Worm (Caenorhabditis elegans) whole organism, young adult: ENCODE data around the gene ZK381.62.

Experiments
- C17E4.6 ChIP-seq: fragments of 200-800 bp; sonication (Bioruptor generic); IDR thresholded peaks from 2 replicates; pipeline ENCODE4 v1.3.6; 2022; ENCODE audit warnings: missing genetic modification reagents, missing genetic modification characterization, missing compliant biosample characterization
- F33H1.4 ChIP-seq: fragments of 200-800 bp; sonication (Bioruptor generic); IDR thresholded peaks from 2 replicates; pipeline ENCODE4 v1.3.6; 2022; ENCODE audit warnings: missing genetic modification reagents, missing genetic modification characterization, missing compliant biosample characterization
- F49E8.2 ChIP-seq: sonication (generic microtip); optimal IDR thresholded peaks from 3 replicates; lab custom pipeline; 2017; ENCODE audit warnings: missing genetic modification characterization, mild to moderate bottlenecking, missing compliant biosample characterization, antibody characterized with exemption, moderate library complexity; ENCODE audit not compliant: insufficient read depth
- F52B5.7 ChIP-seq: sonication (generic microtip); optimal IDR thresholded peaks from 2 replicates; lab custom pipeline; 2016; ENCODE audit warnings: mild to moderate bottlenecking, missing genetic modification characterization, missing compliant biosample characterization
- F55B11.4 ChIP-seq: sonication (generic microtip); optimal IDR thresholded peaks from 2 replicates; lab custom pipeline; 2016; ENCODE audit warnings: missing compliant biosample characterization, missing genetic modification characterization, borderline replicate concordance; ENCODE audit not compliant: insufficient read depth
- F57A8.1 ChIP-seq: fragments of 200-800 bp; sonication (Bioruptor generic); optimal IDR thresholded peaks from 2 replicates; lab custom pipeline; 2018; ENCODE audit warnings: mild to moderate bottlenecking, missing genetic modification characterization, moderate library complexity, missing compliant biosample characterization
- Y53F4B.3 ChIP-seq: fragments of 200-800 bp; sonication (Bioruptor generic); IDR thresholded peaks from 2 replicates; pipeline ENCODE4 v1.3.6; 2022; ENCODE audit warnings: missing genetic modification reagents, missing genetic modification characterization, missing compliant biosample characterization
- Y53G8AR.9 ChIP-seq: fragments of 200-800 bp; sonication (Bioruptor generic); conservative IDR thresholded peaks from 2 replicates; pipeline ENCODE4 v1.3.6; 2022; ENCODE audit warnings: missing genetic modification reagents, missing genetic modification characterization, missing compliant biosample characterization
- ZK185.1 ChIP-seq: sonication (generic microtip); optimal IDR thresholded peaks from 2 replicates; lab custom pipeline; 2016; ENCODE audit warnings: mild to moderate bottlenecking, missing genetic modification characterization, missing compliant biosample characterization; ENCODE audit not compliant: poor library complexity, severe bottlenecking
- aptf-3 ChIP-seq: fragments of 200-800 bp; sonication (Bioruptor generic); IDR thresholded peaks from 2 replicates; pipeline ENCODE4 v1.3.6; 2022; ENCODE audit warnings: missing genetic modification characterization, missing compliant biosample characterization
- attf-6 ChIP-seq: fragments of 200-800 bp; sonication (Bioruptor generic); IDR thresholded peaks from 2 replicates; pipeline ENCODE4 v1.3.6; 2022; ENCODE audit warnings: missing genetic modification reagents, missing genetic modification characterization, missing compliant biosample characterization
- bed-1 ChIP-seq: fragments of 200-800 bp; sonication (Bioruptor generic); IDR thresholded peaks from 2 replicates; pipeline ENCODE4 v1.3.6; 2022; ENCODE audit warnings: missing genetic modification reagents, missing genetic modification characterization, missing compliant biosample characterization
- bed-2 ChIP-seq: fragments of 200-800 bp; sonication (Bioruptor generic); IDR thresholded peaks from 2 replicates; pipeline ENCODE4 v1.3.6; 2022; ENCODE audit warnings: missing genetic modification reagents, missing genetic modification characterization, missing compliant biosample characterization
- ccch-3 ChIP-seq: fragments of 200-800 bp; sonication (Bioruptor generic); optimal IDR thresholded peaks from 2 replicates; lab custom pipeline; 2018; ENCODE audit warnings: mild to moderate bottlenecking, missing genetic modification characterization, missing compliant biosample characterization
- ceh-27 ChIP-seq: fragments of 200-800 bp; sonication (Bioruptor generic); optimal IDR thresholded peaks from 2 replicates; lab custom pipeline; 2018; ENCODE audit warnings: mild to moderate bottlenecking, missing genetic modification characterization, moderate library complexity, missing compliant biosample characterization
- ceh-91 ChIP-seq: fragments of 200-800 bp; sonication (Bioruptor generic); IDR thresholded peaks from 2 replicates; pipeline ENCODE4 v1.3.6; 2022; ENCODE audit warnings: missing genetic modification reagents, missing genetic modification characterization, missing compliant biosample characterization
- dpl-1 ChIP-seq: fragments of 150-350 bp; optimal IDR thresholded peaks from 2 replicates; lab custom pipeline; 2014; ENCODE audit warnings: missing biosample characterization, missing genetic modification reagents, missing genetic modification characterization
- efl-1 ChIP-seq: fragments of 150-350 bp; optimal IDR thresholded peaks from 2 replicates; lab custom pipeline; 2014; ENCODE audit warnings: missing biosample characterization, missing genetic modification reagents, missing genetic modification characterization
- egl-18 ChIP-seq: fragments of 200-800 bp; sonication (Bioruptor generic); IDR thresholded peaks from 2 replicates; pipeline ENCODE4 v1.3.6; 2022; ENCODE audit warnings: missing genetic modification reagents, missing genetic modification characterization, missing compliant biosample characterization
- egl-44 ChIP-seq: fragments of 200-800 bp; sonication (Bioruptor generic); IDR thresholded peaks from 2 replicates; pipeline ENCODE4 v1.3.6; 2022; ENCODE audit warnings: missing genetic modification reagents, missing genetic modification characterization, missing compliant biosample characterization
- him-1 ChIP-seq: sonication (generic microtip); optimal IDR thresholded peaks from 2 replicates; lab custom pipeline; 2016; ENCODE audit warnings: missing genotype, missing genetic modification reagents, missing genetic modification characterization, missing compliant biosample characterization
- hlh-12 ChIP-seq: sonication (generic microtip); optimal IDR thresholded peaks from 2 replicates; lab custom pipeline; 2016; ENCODE audit warnings: missing genetic modification characterization, missing compliant biosample characterization
- hsf-1 ChIP-seq: fragments of 200-800 bp; sonication (Bioruptor generic); IDR thresholded peaks from 2 replicates; pipeline ENCODE4 v1.3.6; 2022; ENCODE audit warnings: missing genetic modification reagents, missing genetic modification characterization, missing compliant biosample characterization
- lsl-1 ChIP-seq: fragments of 200-800 bp; sonication (Bioruptor generic); optimal IDR thresholded peaks from 2 replicates; lab custom pipeline; 2018; ENCODE audit warnings: mild to moderate bottlenecking, missing genetic modification characterization, moderate library complexity, missing compliant biosample characterization
- madf-6 ChIP-seq: fragments of 200-800 bp; sonication (Bioruptor generic); IDR thresholded peaks from 2 replicates; pipeline ENCODE4 v1.3.6; 2022; ENCODE audit warnings: missing genetic modification reagents, missing genetic modification characterization, missing compliant biosample characterization
- mes-4 ChIP-seq: sonication (generic microtip); optimal IDR thresholded peaks from 2 replicates; lab custom pipeline; 2016; ENCODE audit warnings: missing genotype, missing genetic modification characterization, missing compliant biosample characterization
- nhr-27 ChIP-seq: fragments of 200-800 bp; sonication (Bioruptor generic); optimal IDR thresholded peaks from 2 replicates; lab custom pipeline; 2018; ENCODE audit warnings: mild to moderate bottlenecking, missing genetic modification characterization, moderate library complexity, missing compliant biosample characterization
- pbrm-1 ChIP-seq: fragments of 200-800 bp; sonication (Bioruptor generic); IDR thresholded peaks from 2 replicates; pipeline ENCODE4 v1.3.6; 2022; ENCODE audit warnings: missing genetic modification reagents, missing genetic modification characterization, missing compliant biosample characterization
- pha-4 ChIP-seq: fragments of 150-350 bp; sonication (generic microtip); optimal IDR thresholded peaks from 2 replicates; lab custom pipeline; 2014; ENCODE audit warnings: missing biosample characterization, missing genetic modification reagents, missing genetic modification characterization
- rec-8 ChIP-seq, 2 experiments: sonication (generic microtip); optimal IDR thresholded peaks; 2 replicates each; lab custom pipeline; 2016; ENCODE audit warnings: mild to moderate bottlenecking in 2 of 2, missing genetic modification characterization in 2 of 2, missing genetic modification reagents in 2 of 2, missing genotype in 2 of 2, missing biosample characterization in 1 of 2, missing compliant biosample characterization in 1 of 2, moderate library complexity in 1 of 2
- rpc-1 ChIP-seq, 2 experiments: fragments of 150-350 bp in 1 of 2; sonication (generic microtip) in 1 of 2; optimal IDR thresholded peaks; 2 replicates each; lab custom pipeline; 2014 to 2018; ENCODE audit warnings: missing biosample characterization in 1 of 2, missing genetic modification characterization in 1 of 2, missing genetic modification reagents in 1 of 2, missing genotype in 1 of 2
- sdz-38 ChIP-seq: sonication (generic microtip); optimal IDR thresholded peaks from 2 replicates; lab custom pipeline; 2016; ENCODE audit warnings: missing genotype, missing genetic modification characterization, missing compliant biosample characterization
- sea-2 ChIP-seq: fragments of 200-800 bp; sonication (Bioruptor generic); IDR thresholded peaks from 2 replicates; pipeline ENCODE4 v1.3.6; 2022; ENCODE audit warnings: missing genetic modification characterization, missing compliant biosample characterization
- snpc-3.4 ChIP-seq: sonication (generic microtip); optimal IDR thresholded peaks from 2 replicates; lab custom pipeline; 2017; ENCODE audit warnings: missing genetic modification characterization, mild to moderate bottlenecking, missing compliant biosample characterization, antibody characterized with exemption, moderate library complexity, missing genotype, missing genetic modification reagents
- snpc-4 ChIP-seq, 5 experiments: fragments of 150-350 bp in 1 of 5; sonication (generic microtip) in 4 of 5; optimal IDR thresholded peaks; 2 replicates each; lab custom pipeline; 2014 to 2018; ENCODE audit warnings: missing genetic modification characterization in 5 of 5, missing biosample characterization in 3 of 5, antibody characterized with exemption in 2 of 5, mild to moderate bottlenecking in 2 of 5, missing compliant biosample characterization in 2 of 5, missing genotype in 2 of 5, moderate library complexity in 2 of 5, missing genetic modification reagents in 1 of 5
- somi-1 ChIP-seq: fragments of 200-800 bp; sonication (Bioruptor generic); optimal IDR thresholded peaks from 2 replicates; lab custom pipeline; 2018; ENCODE audit warnings: mild to moderate bottlenecking, missing genetic modification characterization, missing compliant biosample characterization
- sptf-2 ChIP-seq: fragments of 200-800 bp; sonication (Bioruptor generic); optimal IDR thresholded peaks from 2 replicates; lab custom pipeline; 2018; ENCODE audit warnings: mild to moderate bottlenecking, missing genetic modification characterization, missing compliant biosample characterization
- zim-3 ChIP-seq: sonication (generic microtip); optimal IDR thresholded peaks from 2 replicates; lab custom pipeline; 2017; ENCODE audit warnings: mild to moderate bottlenecking, missing genetic modification characterization, moderate library complexity, missing compliant biosample characterization
- ztf-18 ChIP-seq: sonication (generic microtip); optimal IDR thresholded peaks from 2 replicates; lab custom pipeline; 2016; ENCODE audit warnings: missing genotype, mild to moderate bottlenecking, missing genetic modification characterization, missing compliant biosample characterization

ZK381.62 gene

ce11 chrIV:6978625-6979024 lies 7.5 kb upstream of the ZK381.62 start:
- no peak for TF ChIP-seq pbrm-1 (GFP tag; lab: Robert Waterston, UW)
- peak; percentile 44 for TF ChIP-seq F49E8.2
- TF ChIP-seq ceh-91 (GFP tag; lab: Robert Waterston, UW) = no peak
- TF ChIP-seq ZK185.1 = no peak
- no peak for TF ChIP-seq aptf-3 (GFP tag; lab: Robert Waterston, UW)
- TF ChIP-seq rpc-1 (optimal IDR thresholded peaks at IDR 0.05; lab: Kevin White, UChicago) = no peak
- TF ChIP-seq rpc-1 (tag; optimal IDR thresholded peaks at IDR 0.05; lab: Kevin White, UChicago) = no peak
- TF ChIP-seq mes-4 (tag; lab: Kevin White, UChicago) = no peak
- TF ChIP-seq egl-44 (GFP tag; lab: Robert Waterston, UW) = 0 out of 2 replicates have a peak, but pooled peaks have one; percentile 13
- TF ChIP-seq C17E4.6 (GFP tag; lab: Robert Waterston, UW) = no peak
- TF ChIP-seq pha-4 (tag; lab: Kevin White, UChicago) = no peak
- no peak for TF ChIP-seq dpl-1 (GFP tag; lab: Kevin White, UChicago)
- TF ChIP-seq F57A8.1 (GFP tag; lab: Kevin White, UChicago) = no peak
- TF ChIP-seq F55B11.4 (tag; lab: Kevin White, UChicago) = no peak
- no peak for TF ChIP-seq nhr-27 (tag; lab: Kevin White, UChicago)
- no peak for TF ChIP-seq snpc-4 (GFP tag; optimal IDR thresholded peaks at IDR 0.05; lab: Kevin White, UChicago)
- TF ChIP-seq snpc-4 (tag; optimal IDR thresholded peaks at IDR 0.05; lab: Kevin White, UChicago) = peak in 1 of 4 experiments; percentile 39
- no peak for TF ChIP-seq ceh-27 (GFP tag; lab: Kevin White, UChicago)
- peak; percentile 61 for TF ChIP-seq snpc-3.4 (tag; lab: Kevin White, UChicago)
- no peak for TF ChIP-seq him-1
- no peak for TF ChIP-seq rec-8 (tag; optimal IDR thresholded peaks at IDR 0.05; lab: Kevin White, UChicago)
- no peak for TF ChIP-seq hlh-12 (tag; lab: Kevin White, UChicago)
- TF ChIP-seq ztf-18 (tag; lab: Kevin White, UChicago) = no peak
- TF ChIP-seq sea-2 (GFP tag; lab: Robert Waterston, UW) = no peak
- peak; percentile 43; the same call in 1 of the 2 replicates for TF ChIP-seq madf-6 (GFP tag; lab: Robert Waterston, UW)
- TF ChIP-seq bed-2 (GFP tag; lab: Robert Waterston, UW) = no peak
- no peak for TF ChIP-seq lsl-1 (GFP tag; lab: Kevin White, UChicago)
- no peak for TF ChIP-seq sptf-2
- TF ChIP-seq somi-1 = no peak
- no peak for TF ChIP-seq ccch-3 (GFP tag; lab: Kevin White, UChicago)
- TF ChIP-seq F33H1.4 = peak; percentile 16; the same call in 1 of the 2 replicates
- TF ChIP-seq attf-6 (GFP tag; lab: Robert Waterston, UW) = 0 out of 2 replicates have a peak, but pooled peaks have one; percentile 35
- TF ChIP-seq bed-1 (GFP tag; lab: Robert Waterston, UW) = no peak
- TF ChIP-seq hsf-1 (GFP tag; lab: Robert Waterston, UW) = no peak
- TF ChIP-seq Y53G8AR.9 (GFP tag; lab: Robert Waterston, UW) = no peak
- TF ChIP-seq F52B5.7 (tag; lab: Kevin White, UChicago) = no peak
- TF ChIP-seq zim-3 = no peak
- no peak for TF ChIP-seq Y53F4B.3 (GFP tag; lab: Robert Waterston, UW)
- TF ChIP-seq sdz-38 (tag; lab: Kevin White, UChicago) = no peak

ce11 chrIV:6977089-6977558 lies 6.0 kb upstream of the ZK381.62 start, which contains the start of the genes pgl-1 and him-3:
TSS of gene pgl-1 (minus strand) at chrIV:6977318.
TSS of gene him-3 (plus strand) at chrIV:6977508.
- TF ChIP-seq snpc-4 (GFP tag; optimal IDR thresholded peaks at IDR 0.05; lab: Kevin White, UChicago) = no peak
- peak in 2 of 4 experiments; percentile 9 to 17 for TF ChIP-seq snpc-4 (tag; optimal IDR thresholded peaks at IDR 0.05; lab: Kevin White, UChicago)
- TF ChIP-seq F33H1.4 = peak; percentile 72
- peak; percentile 56 for TF ChIP-seq efl-1 (GFP tag; lab: Kevin White, UChicago)
- peak; percentile 52 for TF ChIP-seq madf-6 (GFP tag; lab: Robert Waterston, UW)
- no peak for TF ChIP-seq egl-18 (GFP tag; lab: Robert Waterston, UW)
